Fruit fly (Drosophila melanogaster): ENCODE measurements around the gene COX5A.
A peak's percentile ranks its signal among the peaks of the same experiment; 100 is the strongest.

Gene COX5A

DNA sequence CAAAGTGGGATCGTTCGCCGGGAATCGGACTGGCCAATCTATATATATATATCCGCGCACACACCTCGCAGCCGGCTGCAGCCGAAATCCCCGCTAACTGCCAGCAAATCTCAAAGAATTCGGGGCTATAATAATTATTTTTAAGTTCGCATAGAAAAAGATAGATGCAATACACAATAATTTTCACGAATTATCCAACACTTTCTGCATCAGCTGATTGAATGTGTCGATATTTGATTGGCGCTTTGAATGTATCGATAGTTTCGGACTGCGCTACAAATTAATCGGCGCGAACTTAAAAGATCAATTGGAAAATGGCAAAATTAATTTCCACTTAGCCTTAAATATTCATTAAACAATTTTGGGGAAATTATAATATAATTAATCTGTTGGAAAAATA lies 22.4 kb upstream of the COX5A start, which contains the start of gene Sbf (continued):
- TF ChIP-seq CG7928 (GFP tag; optimal IDR thresholded peaks at IDR 0.05) (no peak), CG31441 (GFP tag; IDR thresholded peaks at IDR 0.05) (no peak), dysf (GFP tag; IDR thresholded peaks at IDR 0.05) (no peak), D19A (tag; optimal IDR thresholded peaks at IDR 0.05) (no peak), CG13123 (GFP tag; optimal IDR thresholded peaks at IDR 0.05) (no peak), CG3163 (GFP tag; optimal IDR thresholded peaks at IDR 0.05) (no peak), Dp (GFP tag; optimal IDR thresholded peaks at IDR 0.05) (peak; percentile 98), oc (tag; optimal IDR thresholded peaks at IDR 0.05) (no peak), CG3995 (GFP tag; optimal IDR thresholded peaks at IDR 0.05) (peak; percentile 65), Nf-YA (GFP tag; IDR thresholded peaks at IDR 0.05) (no peak), CG15073 (GFP tag; optimal IDR thresholded peaks at IDR 0.05) (no peak), CG30431 (GFP tag; optimal IDR thresholded peaks at IDR 0.05) (no peak), CG8924 (tag; optimal IDR thresholded peaks at IDR 0.05) (no peak), pnt (GFP tag; optimal IDR thresholded peaks at IDR 0.05) (no peak), CG15011 (GFP tag; optimal IDR thresholded peaks at IDR 0.05) (no peak), dm (GFP tag; optimal IDR thresholded peaks at IDR 0.05) (no peak), CG15479 (GFP tag; optimal IDR thresholded peaks at IDR 0.05) (no peak), CG8765 (GFP tag; IDR thresholded peaks at IDR 0.05) (no peak), CG13287 (GFP tag; IDR thresholded peaks at IDR 0.05; ENCODE audit: partially characterized antibody) (peak; percentile 92), mld (GFP tag; IDR thresholded peaks at IDR 0.05; ENCODE audit: partially characterized antibody) (peak; percentile 79; the same call in 2 of the 3 replicates), so (GFP tag; IDR thresholded peaks at IDR 0.05) (no peak), CG4854 (GFP tag; optimal IDR thresholded peaks at IDR 0.05) (no peak), BEAF-32 (GFP tag; optimal IDR thresholded peaks at IDR 0.05) (peak; percentile 87), Rfx (GFP tag; IDR thresholded peaks at IDR 0.05) (peak; percentile 22; the same call in 1 of the 2 replicates), jigr1 (GFP tag; IDR thresholded peaks at IDR 0.05) (no peak), CG8944 (GFP tag; optimal IDR thresholded peaks at IDR 0.05) (no peak), al (GFP tag; IDR thresholded peaks at IDR 0.05) (no peak), CG18599 (GFP tag; optimal IDR thresholded peaks at IDR 0.05) (no peak), Meics (GFP tag; optimal IDR thresholded peaks at IDR 0.05) (no peak), h (optimal IDR thresholded peaks at IDR 0.05) (no peak), CG6813 (GFP tag; optimal IDR thresholded peaks at IDR 0.05) (no peak), CG4617 (GFP tag; optimal IDR thresholded peaks at IDR 0.05; ENCODE audit: borderline replicate concordance) (peak; percentile 76), peb (GFP tag; IDR thresholded peaks at IDR 0.05) (no peak), ash1 (GFP tag; optimal IDR thresholded peaks at IDR 0.05) (no peak), Gsc (GFP tag; IDR thresholded peaks at IDR 0.05) (no peak), CG9215 (GFP tag; IDR thresholded peaks at IDR 0.05) (no peak), dimm (GFP tag; IDR thresholded peaks at IDR 0.05) (no peak), CG8388 (GFP tag; optimal IDR thresholded peaks at IDR 0.05) (no peak), CG7839 (tag; optimal IDR thresholded peaks at IDR 0.05) (no peak), CG4404 (GFP tag; IDR thresholded peaks at IDR 0.05) (no peak), inv (GFP tag; IDR thresholded peaks at IDR 0.05; ENCODE audit: partially characterized antibody) (peak; percentile 65), bigmax (GFP tag; optimal IDR thresholded peaks at IDR 0.05) (no peak), CG3726 (GFP tag; IDR thresholded peaks at IDR 0.05) (no peak), eyg (GFP tag; optimal IDR thresholded peaks at IDR 0.05) (no peak), corto (GFP tag; optimal IDR thresholded peaks at IDR 0.05) (no peak), CHES-1-like (GFP tag; optimal IDR thresholded peaks at IDR 0.05) (no peak), ci (GFP tag; IDR thresholded peaks at IDR 0.05) (no peak), slou (GFP tag; optimal IDR thresholded peaks at IDR 0.05) (no peak), CG9932 (GFP tag; IDR thresholded peaks at IDR 0.05) (no peak), en (GFP tag; optimal IDR thresholded peaks at IDR 0.05) (no peak), Med (GFP tag) (peak; percentile 93), CG33557 (GFP tag; optimal IDR thresholded peaks at IDR 0.05) (no peak)

Data from whole organism, embryonic.